Worm (Caenorhabditis elegans): ENCODE results near the gene math-34.

DNA sequence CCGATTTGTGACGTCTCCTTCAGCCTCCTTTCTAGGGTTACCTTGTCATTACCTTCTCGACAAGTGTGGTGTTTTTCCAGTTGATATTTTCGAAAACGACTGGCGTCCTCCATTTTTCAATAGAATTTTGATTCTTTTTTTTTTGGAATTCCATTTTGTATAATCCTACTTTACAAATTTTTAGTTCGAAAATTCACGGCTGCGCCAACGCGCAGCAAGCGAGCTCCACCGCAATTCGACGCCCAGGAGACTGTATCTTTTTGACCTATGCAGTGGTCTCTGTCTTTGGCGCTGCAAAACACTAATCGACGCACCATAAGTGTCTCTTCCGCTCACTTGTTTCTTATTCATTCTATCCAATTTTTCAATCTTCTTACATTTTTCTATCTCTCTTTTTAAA, 37.5 kb upstream of the math-34 start, which contains the start of gene fbxc-42:
- TF ChIP-seq T22C8.4 (GFP tag; IDR thresholded peaks at IDR 0.05), result no peak
- no peak for TF ChIP-seq klf-2 (GFP tag; conservative IDR thresholded peaks at IDR 0.05)
- TF ChIP-seq ztf-23 (GFP tag; IDR thresholded peaks at IDR 0.05), result no peak
- no peak for TF ChIP-seq tab-1 (GFP tag; IDR thresholded peaks at IDR 0.05)

Data from whole organism, midembryonic.